Fruit fly (Drosophila melanogaster) whole organism, embryonic: ENCODE measurements around the gene bwa.

Source experiments
- Aef1 ChIP-seq: fragments of 200-800 bp; sonication (Bioruptor generic); IDR thresholded peaks from 3 replicates; pipeline ENCODE4 v1.3.6; 2022; ENCODE audit warnings: missing biosample characterization, missing genetic modification characterization
- Atf-2 ChIP-seq: fragments of 200-800 bp; sonication (Bioruptor generic); optimal IDR thresholded peaks from 2 replicates; lab custom pipeline; 2016; ENCODE audit warnings: missing biosample characterization, missing genetic modification characterization
- B-H2 ChIP-seq: fragments of 200-800 bp; sonication (Bioruptor generic); optimal IDR thresholded peaks from 2 replicates; lab custom pipeline; 2018; ENCODE audit warnings: missing biosample characterization, mild to moderate bottlenecking, missing genetic modification characterization
- Blimp-1 ChIP-seq: fragments of 200-800 bp; sonication (Bioruptor generic); optimal IDR thresholded peaks from 3 replicates; lab custom pipeline; 2018; ENCODE audit warnings: missing biosample characterization, missing genetic modification characterization, mild to moderate bottlenecking, moderate library complexity, missing genetic modification reagents
- CG10565 ChIP-seq: fragments of 200-800 bp; sonication (Bioruptor generic); optimal IDR thresholded peaks from 3 replicates; lab custom pipeline; 2016; ENCODE audit warnings: missing biosample characterization, mild to moderate bottlenecking, missing genetic modification characterization
- CG15011 ChIP-seq: fragments of 200-800 bp; sonication (Bioruptor generic); optimal IDR thresholded peaks from 3 replicates; lab custom pipeline; 2018; ENCODE audit warnings: missing biosample characterization, mild to moderate bottlenecking, missing genetic modification characterization
- CG1529 ChIP-seq: fragments of 200-800 bp; sonication (Bioruptor generic); optimal IDR thresholded peaks from 3 replicates; lab custom pipeline; 2018; ENCODE audit warnings: missing biosample characterization, missing genetic modification characterization
- CG15479 ChIP-seq: fragments of 200-800 bp; sonication (Bioruptor generic); optimal IDR thresholded peaks from 3 replicates; lab custom pipeline; 2019; ENCODE audit warnings: missing biosample characterization, mild to moderate bottlenecking, missing genetic modification characterization, moderate library complexity
- CG18262 ChIP-seq: fragments of 200-800 bp; optimal IDR thresholded peaks from 3 replicates; lab custom pipeline; 2019; ENCODE audit warnings: missing biosample characterization, mild to moderate bottlenecking, missing genetic modification characterization, moderate library complexity
- CG18599 ChIP-seq: fragments of 200-800 bp; sonication (Bioruptor generic); optimal IDR thresholded peaks from 3 replicates; lab custom pipeline; 2017; ENCODE audit warnings: missing biosample characterization, missing genetic modification characterization, mild to moderate bottlenecking, moderate library complexity, missing genetic modification reagents
- CG32772 ChIP-seq: fragments of 200-800 bp; sonication (Bioruptor generic); IDR thresholded peaks from 2 replicates; pipeline ENCODE4 v1.3.6; 2022; ENCODE audit warnings: missing biosample characterization, missing genetic modification characterization
- CG3838 ChIP-seq: fragments of 200-800 bp; sonication (Bioruptor generic); optimal IDR thresholded peaks from 3 replicates; lab custom pipeline; 2016; ENCODE audit warnings: missing biosample characterization, missing genetic modification characterization
- CG6175 ChIP-seq: fragments of 200-800 bp; sonication (Bioruptor generic); IDR thresholded peaks from 3 replicates; pipeline ENCODE4 v1.3.6; 2022; ENCODE audit warnings: missing biosample characterization, missing genetic modification characterization
- CG6272 ChIP-seq: fragments of 200-800 bp; sonication (Bioruptor generic); IDR thresholded peaks from 2 replicates; pipeline ENCODE4 v1.3.6; 2022; ENCODE audit warnings: missing biosample characterization, missing genetic modification characterization
- CG7556 ChIP-seq: fragments of 200-800 bp; sonication (Bioruptor generic); optimal IDR thresholded peaks from 2 replicates; lab custom pipeline; 2017; ENCODE audit warnings: missing biosample characterization, mild to moderate bottlenecking, missing genetic modification characterization
- CG7839 ChIP-seq: fragments of 200-800 bp; sonication (Bioruptor generic); optimal IDR thresholded peaks from 3 replicates; lab custom pipeline; 2018; ENCODE audit warnings: missing biosample characterization, mild to moderate bottlenecking, missing genetic modification characterization, moderate library complexity
- CG8388 ChIP-seq: fragments of 200-800 bp; sonication (Bioruptor generic); optimal IDR thresholded peaks from 2 replicates; lab custom pipeline; 2019; ENCODE audit warnings: missing biosample characterization, mild to moderate bottlenecking, missing genetic modification characterization, moderate library complexity
- CrebB ChIP-seq: fragments of 200-800 bp; sonication (Bioruptor generic); optimal IDR thresholded peaks from 3 replicates; lab custom pipeline; 2018; ENCODE audit warnings: missing biosample characterization, mild to moderate bottlenecking, missing genetic modification characterization
- D19B ChIP-seq: fragments of 200-800 bp; sonication (Bioruptor generic); optimal IDR thresholded peaks from 2 replicates; lab custom pipeline; 2017; ENCODE audit warnings: missing biosample characterization, mild to moderate bottlenecking, missing genetic modification characterization
- Dref ChIP-seq: fragments of 200-800 bp; sonication (Bioruptor generic); IDR thresholded peaks from 2 replicates; pipeline ENCODE4 v1.3.6; 2022; ENCODE audit warnings: missing biosample characterization, missing genetic modification characterization
- Elba2 ChIP-seq: fragments of 200-800 bp; sonication (Bioruptor generic); optimal IDR thresholded peaks from 3 replicates; lab custom pipeline; 2016; ENCODE audit warnings: missing biosample characterization, missing genetic modification characterization
- Fer2 ChIP-seq: fragments of 200-800 bp; sonication (Bioruptor generic); optimal IDR thresholded peaks from 2 replicates; lab custom pipeline; 2018; ENCODE audit warnings: missing biosample characterization, mild to moderate bottlenecking, missing genetic modification characterization, moderate library complexity
- H15 ChIP-seq: fragments of 200-800 bp; sonication (Bioruptor generic); IDR thresholded peaks from 3 replicates; pipeline ENCODE4 v1.3.6; 2022; ENCODE audit warnings: missing biosample characterization, missing genetic modification characterization
- Hr3 ChIP-seq: fragments of 200-800 bp; sonication (Bioruptor generic); optimal IDR thresholded peaks from 3 replicates; lab custom pipeline; 2016; ENCODE audit warnings: missing biosample characterization, missing genetic modification characterization
- MBD-R2 ChIP-seq: fragments of 200-800 bp; sonication (Bioruptor generic); IDR thresholded peaks from 2 replicates; pipeline ENCODE4 v1.3.6; 2022; ENCODE audit warnings: missing biosample characterization, missing genetic modification characterization
- Med ChIP-seq: fragments of 200-800 bp; sonication (Bioruptor generic); peaks from one replicate; lab custom pipeline; 2016; ENCODE audit warnings: missing biosample characterization, missing genetic modification characterization, mild to moderate bottlenecking, inconsistent platforms, moderate library complexity
- Myb ChIP-seq: fragments of 200-800 bp; sonication (Bioruptor generic); optimal IDR thresholded peaks from 2 replicates; lab custom pipeline; 2016; ENCODE audit warnings: missing biosample characterization, missing genetic modification characterization
- Nf-YB ChIP-seq: fragments of 200-800 bp; sonication (Bioruptor generic); optimal IDR thresholded peaks from 3 replicates; lab custom pipeline; 2019; ENCODE audit warnings: missing biosample characterization, mild to moderate bottlenecking, missing genetic modification characterization, moderate library complexity
- Ptx1 ChIP-seq: fragments of 200-800 bp; sonication (Bioruptor generic); IDR thresholded peaks from 2 replicates; pipeline ENCODE4 v1.3.6; 2022; ENCODE audit warnings: missing biosample characterization, missing genetic modification characterization
- Six4 ChIP-seq: fragments of 200-800 bp; sonication (Bioruptor generic); optimal IDR thresholded peaks from 2 replicates; lab custom pipeline; 2016; ENCODE audit warnings: missing biosample characterization, missing genetic modification characterization
- Sox100B ChIP-seq: fragments of 200-800 bp; sonication (Bioruptor generic); optimal IDR thresholded peaks from 3 replicates; lab custom pipeline; 2018; ENCODE audit warnings: missing biosample characterization, mild to moderate bottlenecking, missing genetic modification characterization
- Sry-δ ChIP-seq: fragments of 200-800 bp; sonication (Bioruptor generic); optimal IDR thresholded peaks from 2 replicates; lab custom pipeline; 2016; ENCODE audit warnings: missing biosample characterization, missing genetic modification characterization
- Xbp1 ChIP-seq: fragments of 200-800 bp; sonication (Bioruptor generic); optimal IDR thresholded peaks from 3 replicates; lab custom pipeline; 2016; ENCODE audit warnings: missing biosample characterization, mild to moderate bottlenecking, missing genetic modification characterization
- ash1 ChIP-seq: fragments of 200-800 bp; sonication (Bioruptor generic); optimal IDR thresholded peaks from 2 replicates; lab custom pipeline; 2018; ENCODE audit warnings: missing biosample characterization, mild to moderate bottlenecking, missing genetic modification characterization
- bbx ChIP-seq: fragments of 200-800 bp; sonication (Bioruptor generic); IDR thresholded peaks from 2 replicates; pipeline ENCODE4 v1.3.6; 2022; ENCODE audit warnings: missing biosample characterization, missing genetic modification characterization; ENCODE audit not compliant: partially characterized antibody
- crol ChIP-seq: fragments of 200-800 bp; sonication (Bioruptor generic); IDR thresholded peaks from 2 replicates; pipeline ENCODE4 v1.3.6; 2022; ENCODE audit warnings: missing biosample characterization, missing genetic modification characterization
- crp ChIP-seq, 2 experiments: fragments of 200-800 bp; sonication (Bioruptor generic); optimal IDR thresholded peaks; 2 replicates in 1 of 2; 3 replicates in 1 of 2; lab custom pipeline; 2017; ENCODE audit warnings: missing biosample characterization in 2 of 2, missing genetic modification characterization in 2 of 2, mild to moderate bottlenecking in 1 of 2, moderate library complexity in 1 of 2
- dpn ChIP-seq, 2 experiments: fragments of 200-800 bp; sonication (Bioruptor generic); optimal IDR thresholded peaks; 3 replicates each; lab custom pipeline; 2016; ENCODE audit warnings: missing biosample characterization in 2 of 2, missing genetic modification characterization in 2 of 2
- fd102C ChIP-seq: fragments of 200-800 bp; sonication (Bioruptor generic); optimal IDR thresholded peaks from 2 replicates; lab custom pipeline; 2018; ENCODE audit warnings: missing biosample characterization, mild to moderate bottlenecking, missing genetic modification characterization, moderate library complexity
- grn ChIP-seq: fragments of 200-800 bp; sonication (Bioruptor generic); optimal IDR thresholded peaks from 3 replicates; lab custom pipeline; 2017; ENCODE audit warnings: missing biosample characterization, missing genetic modification characterization
- hkb ChIP-seq, 2 experiments: fragments of 200-800 bp in 1 of 2; fragments of >200 bp in 1 of 2; sonication (Bioruptor generic) in 1 of 2; IDR thresholded peaks in 1 of 2; optimal IDR thresholded peaks in 1 of 2; 2 replicates each; pipeline versions ENCODE4 v1.3.6 to Lab custom; 2017 to 2022; ENCODE audit warnings: missing biosample characterization in 1 of 2, missing genetic modification characterization in 1 of 2
- psq ChIP-seq: fragments of 200-800 bp; sonication (Bioruptor generic); optimal IDR thresholded peaks from 2 replicates; lab custom pipeline; 2017; ENCODE audit warnings: missing biosample characterization, missing genetic modification characterization
- sens ChIP-seq: fragments of 200-800 bp; sonication (Bioruptor generic); peaks from one replicate; lab custom pipeline; 2016; ENCODE audit warnings: missing biosample characterization, missing genetic modification characterization
- shn ChIP-seq: fragments of 200-800 bp; sonication (Bioruptor generic); optimal IDR thresholded peaks from 3 replicates; lab custom pipeline; 2016; ENCODE audit warnings: missing biosample characterization, missing genetic modification characterization
- slbo ChIP-seq: fragments of 200-800 bp; sonication (Bioruptor generic); IDR thresholded peaks from 2 replicates; pipeline ENCODE4 v1.3.6; 2022; ENCODE audit warnings: missing biosample characterization, missing genetic modification characterization
- tna ChIP-seq: fragments of 200-800 bp; sonication (Bioruptor generic); IDR thresholded peaks from 2 replicates; pipeline ENCODE4 v1.3.6; 2022; ENCODE audit warnings: missing biosample characterization, missing genetic modification characterization; ENCODE audit not compliant: partially characterized antibody
- toy ChIP-seq: fragments of 200-800 bp; sonication (Bioruptor generic); IDR thresholded peaks from 2 replicates; pipeline ENCODE4 v1.3.6; 2022; ENCODE audit warnings: missing biosample characterization, missing genetic modification characterization
- zen2 ChIP-seq: fragments of 200-800 bp; sonication (Bioruptor generic); IDR thresholded peaks from 3 replicates; pipeline ENCODE4 v1.3.6; 2022; ENCODE audit warnings: missing biosample characterization, missing genetic modification characterization; ENCODE audit not compliant: partially characterized antibody

The bwa gene

dm6 chr2L:20084785-20085555, 18.8 kb downstream of the bwa start, which contains the start of gene fok (continued):
- TF ChIP-seq Nf-YB (GFP tag; lab: Kevin White, UChicago) (peak; percentile 86), tna (GFP tag; lab: Robert Waterston, UW) (peak; percentile 45; the same call in 1 of the 2 replicates), CG3838 (GFP tag; lab: Kevin White, UChicago) (peak; percentile 90), toy (GFP tag; lab: Robert Waterston, UW) (peak; percentile 81), Xbp1 (peak; percentile 96), sens (GFP tag; lab: Kevin White, UChicago) (peak; percentile 99), shn (peak; percentile 93), D19B (GFP tag; lab: Kevin White, UChicago) (peak; percentile 86), hkb (optimal IDR thresholded peaks at IDR 0.05; lab: Kevin White, UChicago) (no peak), hkb (GFP tag; IDR thresholded peaks at IDR 0.05; lab: Robert Waterston, UW) (peak; percentile 98), CG18262 (tag; lab: Kevin White, UChicago) (peak; percentile 98), H15 (GFP tag; lab: Robert Waterston, UW) (peak; percentile 87), Aef1 (peak; percentile 94), Myb (GFP tag; lab: Kevin White, UChicago) (peak; percentile 81), CG32772 (GFP tag; lab: Robert Waterston, UW) (peak; percentile 91), Sry-δ (peak; percentile 61), dpn (GFP tag; optimal IDR thresholded peaks at IDR 0.05; lab: Kevin White, UChicago) (peak; percentile 95 to 96), crp (GFP tag; optimal IDR thresholded peaks at IDR 0.05; lab: Kevin White, UChicago) (peak in 1 of 2 experiments; percentile 67), CG1529 (GFP tag; lab: Kevin White, UChicago) (peak; percentile 96), crol (GFP tag; lab: Robert Waterston, UW) (peak; percentile 96), CG18599 (GFP tag; lab: Kevin White, UChicago) (peak; percentile 99), CrebB (tag; lab: Kevin White, UChicago) (peak; percentile 96), CG7839 (tag; lab: Kevin White, UChicago) (peak; percentile 98), ash1 (GFP tag; lab: Kevin White, UChicago) (peak; percentile 76), Blimp-1 (GFP tag; lab: Kevin White, UChicago) (peak; percentile 95), Six4 (peak; percentile 92), Atf-2 (GFP tag; lab: Kevin White, UChicago) (peak; percentile 92), Ptx1 (GFP tag; lab: Robert Waterston, UW) (peak; percentile 97), CG6175 (peak; percentile 92), CG15479 (GFP tag; lab: Kevin White, UChicago) (peak; percentile 61), CG15011 (GFP tag; lab: Kevin White, UChicago) (peak; percentile 96), fd102C (GFP tag; lab: Kevin White, UChicago) (peak; percentile 75), CG10565 (GFP tag; lab: Kevin White, UChicago) (peak; percentile 40), CG6272 (GFP tag; lab: Robert Waterston, UW) (peak; percentile 89), CG7556 (GFP tag; lab: Kevin White, UChicago) (peak; percentile 98), CG8388 (peak; percentile 95), Sox100B (GFP tag; lab: Kevin White, UChicago) (peak; percentile 98), bbx (GFP tag; lab: Robert Waterston, UW) (peak; percentile 55; the same call in 1 of the 2 replicates), B-H2 (GFP tag; lab: Kevin White, UChicago) (peak; percentile 97), psq (peak; percentile 90), Dref (GFP tag; lab: Robert Waterston, UW) (0 out of 2 replicates have a peak, but pooled peaks have one; percentile 33), Fer2 (peak; percentile 95), Med (GFP tag; lab: Kevin White, UChicago) (peak; percentile 99), slbo (GFP tag; lab: Robert Waterston, UW) (peak; percentile 94), grn (peak; percentile 91), Elba2 (GFP tag; lab: Kevin White, UChicago) (no peak), Hr3 (GFP tag; lab: Kevin White, UChicago) (peak; percentile 95), zen2 (0 out of 3 replicates have a peak, but pooled peaks have one; percentile 7), MBD-R2 (GFP tag; lab: Robert Waterston, UW) (peak; percentile 89)
